Fruit fly (Drosophila melanogaster): ENCODE results near the gene Acp95EF.

Acp95EF gene

dm6 chr3R:24259278-24260040 is 30.7 kb downstream of the Acp95EF start (continued):
- TF ChIP-seq CG4820 (GFP tag; optimal IDR thresholded peaks at IDR 0.05): peak; percentile 85
- TF ChIP-seq row (GFP tag; IDR thresholded peaks at IDR 0.05): peak; percentile 89
- TF ChIP-seq Dad (GFP tag; optimal IDR thresholded peaks at IDR 0.05): peak; percentile 87
- peak; percentile 84 for TF ChIP-seq Blimp-1 (GFP tag; optimal IDR thresholded peaks at IDR 0.05)
- peak; percentile 84 for TF ChIP-seq fd64A (GFP tag; optimal IDR thresholded peaks at IDR 0.05)
- peak; percentile 94 for TF ChIP-seq ci (GFP tag; IDR thresholded peaks at IDR 0.05)
- TF ChIP-seq MTF-1 (GFP tag; optimal IDR thresholded peaks at IDR 0.05; ENCODE audit: borderline replicate concordance): peak; percentile 85
- peak; percentile 74 for TF ChIP-seq Optix (GFP tag; IDR thresholded peaks at IDR 0.05)
- peak; percentile 85 for TF ChIP-seq CG9876 (GFP tag; optimal IDR thresholded peaks at IDR 0.05)
- peak; percentile 83 for TF ChIP-seq CG12299 (tag; optimal IDR thresholded peaks at IDR 0.05)
- TF ChIP-seq fd102C (GFP tag; optimal IDR thresholded peaks at IDR 0.05): peak; percentile 86
- TF ChIP-seq CG1792 (GFP tag; optimal IDR thresholded peaks at IDR 0.05): peak; percentile 83
- peak; percentile 98 for TF ChIP-seq sens (GFP tag)
- TF ChIP-seq luna (GFP tag; optimal IDR thresholded peaks at IDR 0.05): peak; percentile 74
- TF ChIP-seq CG12104 (GFP tag; optimal IDR thresholded peaks at IDR 0.05): peak; percentile 86
- TF ChIP-seq CG7556 (GFP tag; optimal IDR thresholded peaks at IDR 0.05): peak; percentile 91
- TF ChIP-seq CG34376 (GFP tag; optimal IDR thresholded peaks at IDR 0.05): peak; percentile 87
- no peak for TF ChIP-seq zen2 (GFP tag; IDR thresholded peaks at IDR 0.05; ENCODE audit: partially characterized antibody)
- peak; percentile 91 for TF ChIP-seq corto (GFP tag; optimal IDR thresholded peaks at IDR 0.05)
- TF ChIP-seq lola (GFP tag; optimal IDR thresholded peaks at IDR 0.05): peak in 1 of 3 experiments; percentile 83
- TF ChIP-seq croc (GFP tag; conservative IDR thresholded peaks at IDR 0.05): peak; percentile 72; the same call in 2 of the 3 replicates
- TF ChIP-seq amos (GFP tag; IDR thresholded peaks at IDR 0.05; ENCODE audit: partially characterized antibody): no peak
- TF ChIP-seq her (GFP tag; optimal IDR thresholded peaks at IDR 0.05): peak; percentile 88
- TF ChIP-seq Atf6 (GFP tag; IDR thresholded peaks at IDR 0.05): peak; percentile 84; the same call in 1 of the 2 replicates
- peak; percentile 85 for TF ChIP-seq al (GFP tag; IDR thresholded peaks at IDR 0.05)
- no peak for TF ChIP-seq pita (GFP tag; optimal IDR thresholded peaks at IDR 0.05)
- TF ChIP-seq CG10147 (GFP tag; optimal IDR thresholded peaks at IDR 0.05): peak; percentile 89
- peak; percentile 28 for TF ChIP-seq sqz (GFP tag; optimal IDR thresholded peaks at IDR 0.05)
- TF ChIP-seq nom (GFP tag; optimal IDR thresholded peaks at IDR 0.05): peak; percentile 89
- TF ChIP-seq gcm2 (GFP tag; optimal IDR thresholded peaks at IDR 0.05): peak; percentile 79
- peak; percentile 91 for TF ChIP-seq ind (GFP tag; optimal IDR thresholded peaks at IDR 0.05)
- peak; percentile 93 for TF ChIP-seq Rfx (GFP tag; IDR thresholded peaks at IDR 0.05)
- TF ChIP-seq CG8089 (GFP tag; optimal IDR thresholded peaks at IDR 0.05): peak; percentile 86
- peak; percentile 84 for TF ChIP-seq Hr51 (GFP tag; optimal IDR thresholded peaks at IDR 0.05)
- peak; percentile 87 for TF ChIP-seq vfl (GFP tag; optimal IDR thresholded peaks at IDR 0.05)
- TF ChIP-seq hb (GFP tag; IDR thresholded peaks at IDR 0.05; ENCODE audit: partially characterized antibody): no peak
- peak; percentile 82 for TF ChIP-seq CG10267 (tag; optimal IDR thresholded peaks at IDR 0.05)
- TF ChIP-seq ATbp (GFP tag; optimal IDR thresholded peaks at IDR 0.05): peak; percentile 89
- peak; percentile 80 for TF ChIP-seq peb (GFP tag; IDR thresholded peaks at IDR 0.05)
- TF ChIP-seq sim (GFP tag; IDR thresholded peaks at IDR 0.05): peak; percentile 74; the same call in 1 of the 2 replicates
- TF ChIP-seq CG7786 (GFP tag; optimal IDR thresholded peaks at IDR 0.05): peak; percentile 95
- TF ChIP-seq fd96Cb (tag; optimal IDR thresholded peaks at IDR 0.05): peak; percentile 89
- TF ChIP-seq sens-2 (GFP tag; IDR thresholded peaks at IDR 0.05): peak; percentile 76
- TF ChIP-seq CG30403 (GFP tag; optimal IDR thresholded peaks at IDR 0.05): peak; percentile 90
- TF ChIP-seq kah (GFP tag; optimal IDR thresholded peaks at IDR 0.05): peak; percentile 50
- TF ChIP-seq Ets97D (GFP tag; optimal IDR thresholded peaks at IDR 0.05): peak; percentile 61
- peak; percentile 40 for TF ChIP-seq CG7928 (GFP tag; optimal IDR thresholded peaks at IDR 0.05)
- TF ChIP-seq Eip74EF (GFP tag; optimal IDR thresholded peaks at IDR 0.05): peak in 1 of 2 experiments; percentile 69

Measured in whole organism, embryonic.